Fruit fly (Drosophila melanogaster): ENCODE measurements around the gene Sema5c.
A peak's percentile ranks its signal among the peaks of the same experiment; 100 is the strongest.

Sema5c gene

dm6 chr3L:12037449-12038163, 44.0 kb downstream of the Sema5c start:
- peak; percentile 1 for TF ChIP-seq gl (tag; optimal IDR thresholded peaks at IDR 0.05)
- TF ChIP-seq CG14655 (GFP tag; optimal IDR thresholded peaks at IDR 0.05) = peak; percentile 78
- TF ChIP-seq CG9948 (tag; optimal IDR thresholded peaks at IDR 0.05) = peak; percentile 35
- TF ChIP-seq CG34367 (tag; optimal IDR thresholded peaks at IDR 0.05) = no peak
- TF ChIP-seq Snoo (tag; optimal IDR thresholded peaks at IDR 0.05) = no peak
- TF ChIP-seq CG12605 (GFP tag; IDR thresholded peaks at IDR 0.05) = no peak
- no peak for TF ChIP-seq Ets98B (GFP tag; IDR thresholded peaks at IDR 0.05)
- TF ChIP-seq CG13204 (GFP tag; optimal IDR thresholded peaks at IDR 0.05) = no peak
- peak; percentile 40; the same call in 1 of the 3 replicates for TF ChIP-seq CG4496 (GFP tag; IDR thresholded peaks at IDR 0.05)
- no peak for TF ChIP-seq CG32121 (GFP tag; IDR thresholded peaks at IDR 0.05)
- peak; percentile 29 for TF ChIP-seq CG15710 (tag; optimal IDR thresholded peaks at IDR 0.05)
- peak; percentile 68 for TF ChIP-seq CG17806 (tag; optimal IDR thresholded peaks at IDR 0.05)
- TF ChIP-seq CG8301 (tag; optimal IDR thresholded peaks at IDR 0.05) = peak; percentile 51
- no peak for TF ChIP-seq Pif1B (GFP tag; optimal IDR thresholded peaks at IDR 0.05)
- no peak for TF ChIP-seq rn (GFP tag; IDR thresholded peaks at IDR 0.05)
- no peak for TF ChIP-seq EcR (GFP tag; optimal IDR thresholded peaks at IDR 0.05)
- peak; percentile 73 for TF ChIP-seq CG8159 (tag; optimal IDR thresholded peaks at IDR 0.05)
- peak; percentile 32 for TF ChIP-seq Pif1A (GFP tag; optimal IDR thresholded peaks at IDR 0.05)
- no peak for TF ChIP-seq D1 (tag; optimal IDR thresholded peaks at IDR 0.05)
- TF ChIP-seq fd96Ca (GFP tag; IDR thresholded peaks at IDR 0.05) = no peak
- TF ChIP-seq CG10348 (GFP tag; IDR thresholded peaks at IDR 0.05) = no peak

- TF ChIP-seq CG17806 (tag; optimal IDR thresholded peaks at IDR 0.05) (no peak), CG8159 (tag; optimal IDR thresholded peaks at IDR 0.05) (no peak), CG32121 (GFP tag; IDR thresholded peaks at IDR 0.05) (no peak), EcR (GFP tag; optimal IDR thresholded peaks at IDR 0.05) (no peak), CG8301 (tag; optimal IDR thresholded peaks at IDR 0.05) (no peak), Pif1A (GFP tag; optimal IDR thresholded peaks at IDR 0.05) (no peak), Pif1B (GFP tag; optimal IDR thresholded peaks at IDR 0.05) (no peak), CG12605 (GFP tag; IDR thresholded peaks at IDR 0.05) (no peak), Ets98B (GFP tag; IDR thresholded peaks at IDR 0.05) (no peak), fd96Ca (GFP tag; IDR thresholded peaks at IDR 0.05) (no peak), CG13204 (GFP tag; optimal IDR thresholded peaks at IDR 0.05) (no peak), rn (GFP tag; IDR thresholded peaks at IDR 0.05) (no peak), CG10348 (GFP tag; IDR thresholded peaks at IDR 0.05) (no peak)
Observed at dm6 chr3L:12036658-12037057, 45.0 kb downstream of the Sema5c start.

- TF ChIP-seq CG12605 (GFP tag; IDR thresholded peaks at IDR 0.05) = no peak
Observed at dm6 chr3L:12032257-12032656, 49.4 kb downstream of the Sema5c start, which contains the start of gene CG43993. TSS of gene CG43993 (plus strand) at chr3L:12032557.

- TF ChIP-seq CG10348 (GFP tag; IDR thresholded peaks at IDR 0.05) = no peak
- TF ChIP-seq CG8301 (tag; optimal IDR thresholded peaks at IDR 0.05) = peak; percentile 76
- TF ChIP-seq EcR (GFP tag; optimal IDR thresholded peaks at IDR 0.05) = no peak
- peak; percentile 79 for TF ChIP-seq Pif1A (GFP tag; optimal IDR thresholded peaks at IDR 0.05)
- peak; percentile 5 for TF ChIP-seq Snoo (tag; optimal IDR thresholded peaks at IDR 0.05)
- peak; percentile 77 for TF ChIP-seq CG17806 (tag; optimal IDR thresholded peaks at IDR 0.05)
- TF ChIP-seq D1 (tag; optimal IDR thresholded peaks at IDR 0.05) = peak; percentile 24
- 0 out of 2 replicates have a peak, but pooled peaks have one; percentile 40 for TF ChIP-seq CG12605 (GFP tag; IDR thresholded peaks at IDR 0.05)
- TF ChIP-seq Pif1B (GFP tag; optimal IDR thresholded peaks at IDR 0.05) = peak; percentile 67
- peak; percentile 85 for TF ChIP-seq CG8159 (tag; optimal IDR thresholded peaks at IDR 0.05)
- TF ChIP-seq gl (tag; optimal IDR thresholded peaks at IDR 0.05) = no peak
- peak; percentile 72; the same call in 2 of the 3 replicates for TF ChIP-seq CG4496 (GFP tag; IDR thresholded peaks at IDR 0.05)
- TF ChIP-seq Ets98B (GFP tag; IDR thresholded peaks at IDR 0.05) = peak; percentile 45; the same call in 1 of the 2 replicates
- TF ChIP-seq CG34367 (tag; optimal IDR thresholded peaks at IDR 0.05) = peak; percentile 55
- no peak for TF ChIP-seq rn (GFP tag; IDR thresholded peaks at IDR 0.05)
- peak; percentile 84 for TF ChIP-seq CG14655 (GFP tag; optimal IDR thresholded peaks at IDR 0.05)
- peak; percentile 56; the same call in 2 of the 3 replicates for TF ChIP-seq fd96Ca (GFP tag; IDR thresholded peaks at IDR 0.05)
- TF ChIP-seq CG9948 (tag; optimal IDR thresholded peaks at IDR 0.05) = peak; percentile 68
- TF ChIP-seq CG13204 (GFP tag; optimal IDR thresholded peaks at IDR 0.05) = no peak
- peak; percentile 64 for TF ChIP-seq CG15710 (tag; optimal IDR thresholded peaks at IDR 0.05)
- peak; percentile 66 for TF ChIP-seq CG32121 (GFP tag; IDR thresholded peaks at IDR 0.05)
Observed at dm6 chr3L:12030521-12030920, 51.1 kb downstream of the Sema5c start.

dm6 chr3L:12028534-12029029, 53.0 kb downstream of the Sema5c start:
- TF ChIP-seq CG4496 (GFP tag; IDR thresholded peaks at IDR 0.05) (peak; percentile 35; the same call in 1 of the 3 replicates), CG13204 (GFP tag; optimal IDR thresholded peaks at IDR 0.05) (peak; percentile 50), CG14655 (GFP tag; optimal IDR thresholded peaks at IDR 0.05) (no peak), EcR (GFP tag; optimal IDR thresholded peaks at IDR 0.05) (peak; percentile 71)

dm6 chr3L:12027929-12028328, 53.7 kb downstream of the Sema5c start:
- TF ChIP-seq CG4496 (GFP tag; IDR thresholded peaks at IDR 0.05) = no peak
- TF ChIP-seq Snoo (tag; optimal IDR thresholded peaks at IDR 0.05) = no peak
- TF ChIP-seq rn (GFP tag; IDR thresholded peaks at IDR 0.05) = no peak
- no peak for TF ChIP-seq Pif1A (GFP tag; optimal IDR thresholded peaks at IDR 0.05)
- TF ChIP-seq EcR (GFP tag; optimal IDR thresholded peaks at IDR 0.05) = no peak
- TF ChIP-seq CG15710 (tag; optimal IDR thresholded peaks at IDR 0.05) = no peak
- TF ChIP-seq CG10348 (GFP tag; IDR thresholded peaks at IDR 0.05) = no peak
- TF ChIP-seq CG32121 (GFP tag; IDR thresholded peaks at IDR 0.05) = no peak
- TF ChIP-seq D1 (tag; optimal IDR thresholded peaks at IDR 0.05) = no peak
- no peak for TF ChIP-seq fd96Ca (GFP tag; IDR thresholded peaks at IDR 0.05)
- TF ChIP-seq CG9948 (tag; optimal IDR thresholded peaks at IDR 0.05) = no peak
